Worm (Caenorhabditis elegans) whole organism, L2 larva: Measurements from ENCODE around the gene srab-21.
"Not testable (repeated sequence)": the region's sequence is repeated elsewhere in the genome, so short reads cannot be mapped to it uniquely, and the experiment has no call there.

Experiments used
- C34F6.9 ChIP-seq: fragments of 150-350 bp; optimal IDR thresholded peaks from 2 replicates; lab custom pipeline; 2014; ENCODE audit warnings: missing biosample characterization, missing genetic modification characterization
- F13H6.1 ChIP-seq: sonication (generic microtip); optimal IDR thresholded peaks from 2 replicates; lab custom pipeline; 2016; ENCODE audit warnings: missing genetic modification characterization, missing compliant biosample characterization
- R02D3.7 ChIP-seq: fragments of 150-350 bp; optimal IDR thresholded peaks from 2 replicates; lab custom pipeline; 2014; ENCODE audit warnings: missing biosample characterization, missing genetic modification characterization
- ZK546.5 ChIP-seq: sonication (generic microtip); optimal IDR thresholded peaks from 2 replicates; lab custom pipeline; 2017; ENCODE audit warnings: missing biosample characterization, missing genetic modification characterization
- aly-2 ChIP-seq: fragments of 150-350 bp; optimal IDR thresholded peaks from 2 replicates; lab custom pipeline; 2014; ENCODE audit warnings: missing biosample characterization, missing genetic modification characterization
- ama-1 ChIP-seq: fragments of 150-350 bp; optimal IDR thresholded peaks from 2 replicates; lab custom pipeline; 2018; ENCODE audit warnings: inconsistent platforms
- blmp-1 ChIP-seq: sonication (generic microtip); optimal IDR thresholded peaks from 2 replicates; lab custom pipeline; 2017; ENCODE audit warnings: missing genetic modification characterization, mild to moderate bottlenecking, missing compliant biosample characterization, antibody characterized with exemption, moderate library complexity; ENCODE audit not compliant: insufficient read depth
- ceh-16 ChIP-seq: fragments of 150-350 bp; optimal IDR thresholded peaks from 2 replicates; lab custom pipeline; 2014; ENCODE audit warnings: missing biosample characterization, missing genetic modification characterization
- ceh-82 ChIP-seq: fragments of 150-350 bp; optimal IDR thresholded peaks from 2 replicates; lab custom pipeline; 2014; ENCODE audit warnings: missing biosample characterization, missing genetic modification characterization
- crh-2 ChIP-seq: sonication (generic microtip); optimal IDR thresholded peaks from 2 replicates; lab custom pipeline; 2017; ENCODE audit warnings: missing biosample characterization, missing genetic modification characterization
- dmd-4 ChIP-seq: sonication (generic microtip); optimal IDR thresholded peaks from 2 replicates; lab custom pipeline; 2017; ENCODE audit warnings: missing biosample characterization, missing genetic modification characterization
- egl-27 ChIP-seq: sonication (generic microtip); optimal IDR thresholded peaks from 3 replicates; lab custom pipeline; 2017; ENCODE audit warnings: missing biosample characterization, missing genetic modification reagents, missing genetic modification characterization
- elt-3 ChIP-seq: sonication (generic microtip); optimal IDR thresholded peaks from 2 replicates; lab custom pipeline; 2017; ENCODE audit warnings: missing biosample characterization, missing genetic modification characterization
- fos-1 ChIP-seq: fragments of 150-350 bp; optimal IDR thresholded peaks from 2 replicates; lab custom pipeline; 2014; ENCODE audit warnings: missing biosample characterization, missing genetic modification characterization
- gmeb-1 ChIP-seq: fragments of 150-350 bp; optimal IDR thresholded peaks from 2 replicates; lab custom pipeline; 2014; ENCODE audit warnings: missing biosample characterization, missing genetic modification characterization
- lin-39 ChIP-seq: fragments of 150-350 bp; optimal IDR thresholded peaks from 2 replicates; lab custom pipeline; 2014; ENCODE audit warnings: missing biosample characterization, missing genetic modification reagents, missing genetic modification characterization
- lsy-2 ChIP-seq, 2 experiments: fragments of 150-350 bp in 1 of 2; sonication (generic microtip) in 1 of 2; optimal IDR thresholded peaks; 2 replicates each; lab custom pipeline; 2014 to 2017; ENCODE audit warnings: missing biosample characterization in 2 of 2, missing genetic modification characterization in 2 of 2
- mdl-1 ChIP-seq, 2 experiments: fragments of 150-350 bp in 1 of 2; sonication (generic microtip) in 1 of 2; optimal IDR thresholded peaks; 2 replicates each; lab custom pipeline; 2017; ENCODE audit warnings: missing biosample characterization in 2 of 2, missing genetic modification characterization in 2 of 2
- nhr-10 ChIP-seq: sonication (generic microtip); optimal IDR thresholded peaks from 2 replicates; lab custom pipeline; 2017; ENCODE audit warnings: missing biosample characterization, missing genetic modification characterization
- nhr-11 ChIP-seq: fragments of 150-350 bp; optimal IDR thresholded peaks from 2 replicates; lab custom pipeline; 2014; ENCODE audit warnings: missing biosample characterization, missing genetic modification characterization
- nhr-12 ChIP-seq: fragments of 150-350 bp; optimal IDR thresholded peaks from 2 replicates; lab custom pipeline; 2014; ENCODE audit warnings: missing biosample characterization, missing genetic modification characterization
- nhr-129 ChIP-seq: fragments of 150-350 bp; optimal IDR thresholded peaks from 2 replicates; lab custom pipeline; 2014; ENCODE audit warnings: missing biosample characterization, missing genetic modification characterization
- nhr-21 ChIP-seq: fragments of 150-350 bp; optimal IDR thresholded peaks from 2 replicates; lab custom pipeline; 2014; ENCODE audit warnings: missing biosample characterization, missing genetic modification characterization
- nhr-23 ChIP-seq: fragments of 150-350 bp; optimal IDR thresholded peaks from 2 replicates; lab custom pipeline; 2014; ENCODE audit warnings: missing biosample characterization, missing genetic modification reagents, missing genetic modification characterization
- nhr-237 ChIP-seq: fragments of 150-350 bp; optimal IDR thresholded peaks from 2 replicates; lab custom pipeline; 2014; ENCODE audit warnings: missing biosample characterization, missing genetic modification characterization
- nhr-25 ChIP-seq: fragments of 150-350 bp; sonication (generic microtip); optimal IDR thresholded peaks from 3 replicates; lab custom pipeline; 2014; ENCODE audit warnings: missing biosample characterization, missing genetic modification characterization
- nhr-6 ChIP-seq: fragments of 150-350 bp; optimal IDR thresholded peaks from 2 replicates; lab custom pipeline; 2014; ENCODE audit warnings: missing biosample characterization, missing genetic modification characterization
- nhr-77 ChIP-seq: fragments of 150-350 bp; optimal IDR thresholded peaks from 2 replicates; lab custom pipeline; 2014; ENCODE audit warnings: missing biosample characterization, missing genetic modification characterization
- sem-4 ChIP-seq: fragments of 150-350 bp; optimal IDR thresholded peaks from 2 replicates; lab custom pipeline; 2014; ENCODE audit warnings: missing biosample characterization, missing genetic modification reagents, missing genetic modification characterization
- sma-3 ChIP-seq: sonication (generic microtip); optimal IDR thresholded peaks from 2 replicates; lab custom pipeline; 2016; ENCODE audit warnings: missing genetic modification reagents, missing genetic modification characterization, missing compliant biosample characterization
- sma-9 ChIP-seq, 2 experiments: fragments of 150-350 bp in 1 of 2; sonication (generic microtip) in 1 of 2; optimal IDR thresholded peaks; 2 replicates each; lab custom pipeline; 2014 to 2016; ENCODE audit warnings: missing genetic modification characterization in 2 of 2, mild to moderate bottlenecking in 1 of 2, missing biosample characterization in 1 of 2, missing compliant biosample characterization in 1 of 2, missing genetic modification reagents in 1 of 2, moderate library complexity in 1 of 2
- unc-39 ChIP-seq: fragments of 150-350 bp; optimal IDR thresholded peaks from 2 replicates; lab custom pipeline; 2014; ENCODE audit warnings: missing biosample characterization, missing genetic modification characterization
- unc-55 ChIP-seq: fragments of 150-350 bp; sonication (generic microtip); optimal IDR thresholded peaks from 3 replicates; lab custom pipeline; 2014; ENCODE audit warnings: missing biosample characterization, missing genetic modification reagents, missing genetic modification characterization
- unc-62 ChIP-seq: fragments of 150-350 bp; optimal IDR thresholded peaks from 2 replicates; lab custom pipeline; 2014; ENCODE audit warnings: missing biosample characterization, missing genetic modification reagents, missing genetic modification characterization
- zag-1 ChIP-seq: fragments of 150-350 bp; optimal IDR thresholded peaks from 2 replicates; lab custom pipeline; 2014; ENCODE audit warnings: missing biosample characterization, missing genetic modification characterization
- ztf-1 ChIP-seq: fragments of 200-800 bp; sonication (Bioruptor generic); conservative IDR thresholded peaks from 2 replicates; pipeline ENCODE4 v1.3.6; 2022; ENCODE audit warnings: missing genetic modification characterization, missing compliant biosample characterization
- ztf-4 ChIP-seq: fragments of 150-350 bp; optimal IDR thresholded peaks from 2 replicates; lab custom pipeline; 2014; ENCODE audit warnings: missing biosample characterization, missing genetic modification characterization

Gene srab-21

DNA sequence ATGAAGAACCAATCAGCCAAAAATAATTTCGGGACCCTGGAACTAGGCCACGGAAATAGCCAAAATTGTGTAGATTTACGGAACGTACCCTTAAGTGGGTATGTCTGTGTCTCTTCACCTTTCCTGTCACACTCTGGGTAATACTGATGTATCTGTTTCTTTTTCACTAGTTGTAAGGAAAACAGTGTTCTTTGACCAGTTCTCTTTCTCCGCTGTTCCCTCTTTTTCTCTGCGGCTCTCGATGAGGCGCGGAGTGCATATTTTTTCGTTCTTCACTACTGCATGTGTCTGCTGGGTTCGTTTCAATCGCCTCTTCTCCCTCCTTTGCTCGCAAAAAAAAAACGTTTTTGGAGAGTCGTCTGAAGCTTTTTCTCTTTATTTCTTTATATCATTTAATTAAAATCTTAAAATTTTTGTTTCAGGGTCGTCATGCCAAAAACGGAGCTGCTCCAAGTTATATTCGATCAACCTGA is 14.1 kb downstream of the srab-21 start, which contains the start of gene arrd-22:
arrd-22 (plus strand) TSS at position 423 of the 473 bp plus-strand sequence.
- TF ChIP-seq nhr-6 (no peak), nhr-23 (no peak), unc-55 (GFP tag; lab: Kevin White, UChicago) (peak; percentile 24), elt-3 (tag; lab: Kevin White, UChicago) (no peak), nhr-21 (no peak), ZK546.5 (tag; lab: Kevin White, UChicago) (no peak), sma-3 (GFP tag; lab: Kevin White, UChicago) (no peak), ztf-4 (no peak), fos-1 (tag; lab: Kevin White, UChicago) (no peak), nhr-12 (tag; lab: Kevin White, UChicago) (no peak), ceh-16 (tag; lab: Kevin White, UChicago) (no peak), mdl-1 (tag; optimal IDR thresholded peaks at IDR 0.05; lab: Kevin White, UChicago) (peak in 1 of 2 experiments; percentile 25), nhr-11 (tag; lab: Kevin White, UChicago) (no peak), unc-39 (tag; lab: Kevin White, UChicago) (no peak), aly-2 (no peak), ztf-1 (no peak), sma-9 (GFP tag; optimal IDR thresholded peaks at IDR 0.05; lab: Kevin White, UChicago) (peak; percentile 95), sma-9 (tag; optimal IDR thresholded peaks at IDR 0.05; lab: Kevin White, UChicago) (no peak), nhr-77 (tag; lab: Kevin White, UChicago) (no peak), sem-4 (tag; lab: Kevin White, UChicago) (no peak), unc-62 (no peak), F13H6.1 (no peak), ceh-82 (tag; lab: Kevin White, UChicago) (no peak), R02D3.7 (tag; lab: Kevin White, UChicago) (no peak), lin-39 (tag; lab: Kevin White, UChicago) (no peak), egl-27 (peak; percentile 8), nhr-129 (tag; lab: Kevin White, UChicago) (no peak)
- TF ChIP-seq, all 48 proteins: peak for 4

DNA sequence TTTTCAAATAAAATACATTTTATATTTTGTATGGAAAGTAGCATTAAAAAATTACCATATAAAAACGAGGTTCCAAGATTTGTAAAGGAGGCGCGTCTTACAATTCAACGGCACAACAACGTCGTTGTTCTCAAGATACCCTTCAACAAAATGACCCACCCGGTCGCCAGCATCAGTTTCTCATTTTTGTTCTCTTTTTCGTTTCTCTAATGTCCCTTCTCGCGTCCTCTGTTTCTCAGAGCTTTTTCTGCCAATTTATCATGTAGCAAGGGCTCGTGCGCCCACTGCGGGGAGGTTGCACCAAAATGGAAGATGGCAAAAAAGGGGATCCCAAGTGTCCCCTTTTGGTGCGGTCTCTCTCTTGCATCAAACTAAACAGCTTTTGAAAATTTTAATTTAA is 14.7 kb downstream of the srab-21 start:
- TF ChIP-seq zag-1 (tag; lab: Kevin White, UChicago), result peak; percentile 33
- TF ChIP-seq nhr-237, result no peak
- TF ChIP-seq ceh-82 (tag; lab: Kevin White, UChicago), result no peak
- TF ChIP-seq sem-4 (tag; lab: Kevin White, UChicago), result no peak
- no peak for TF ChIP-seq aly-2
- TF ChIP-seq ztf-1, result no peak

DNA sequence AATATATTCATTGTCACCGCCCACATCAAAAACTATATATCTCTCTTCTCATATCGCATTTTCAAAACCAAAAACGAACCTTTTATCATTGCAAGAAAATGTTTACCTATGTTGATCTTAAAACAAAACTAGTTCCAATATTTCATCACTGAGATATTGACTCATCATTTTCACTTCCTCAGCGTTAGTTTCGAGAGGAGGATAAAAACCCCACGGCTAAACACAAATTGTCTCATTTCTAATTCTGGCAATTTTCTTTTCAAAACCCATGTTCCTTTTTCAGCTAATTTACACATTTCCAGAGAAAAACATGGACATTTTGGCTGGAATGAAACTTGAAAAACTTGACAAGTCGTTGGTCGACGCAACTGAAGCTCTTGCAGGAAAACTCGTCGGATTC is 15.6 kb downstream of the srab-21 start, which contains the start of gene T20D4.7:
T20D4.7 (plus strand) TSS at position 301 of the 400 bp plus-strand sequence.
- TF ChIP-seq unc-39 (tag; lab: Kevin White, UChicago), result no peak
- TF ChIP-seq nhr-129 (tag; lab: Kevin White, UChicago), result no peak
- no peak for TF ChIP-seq gmeb-1 (tag; lab: Kevin White, UChicago)
- no peak for TF ChIP-seq crh-2 (tag; lab: Kevin White, UChicago)
- no peak for TF ChIP-seq egl-27
- TF ChIP-seq dmd-4 (tag; lab: Kevin White, UChicago), result no peak
- TF ChIP-seq fos-1 (tag; lab: Kevin White, UChicago), result no peak
- no peak for TF ChIP-seq nhr-10 (tag; lab: Kevin White, UChicago)
- no peak for TF ChIP-seq nhr-23
- no peak for TF ChIP-seq ama-1 (lab: Kevin White, UChicago)
- no peak for TF ChIP-seq aly-2
- TF ChIP-seq nhr-21, result no peak
- TF ChIP-seq lin-39 (tag; lab: Kevin White, UChicago), result no peak
- no peak for TF ChIP-seq ZK546.5 (tag; lab: Kevin White, UChicago)
- TF ChIP-seq nhr-11 (tag; lab: Kevin White, UChicago), result no peak

DNA sequence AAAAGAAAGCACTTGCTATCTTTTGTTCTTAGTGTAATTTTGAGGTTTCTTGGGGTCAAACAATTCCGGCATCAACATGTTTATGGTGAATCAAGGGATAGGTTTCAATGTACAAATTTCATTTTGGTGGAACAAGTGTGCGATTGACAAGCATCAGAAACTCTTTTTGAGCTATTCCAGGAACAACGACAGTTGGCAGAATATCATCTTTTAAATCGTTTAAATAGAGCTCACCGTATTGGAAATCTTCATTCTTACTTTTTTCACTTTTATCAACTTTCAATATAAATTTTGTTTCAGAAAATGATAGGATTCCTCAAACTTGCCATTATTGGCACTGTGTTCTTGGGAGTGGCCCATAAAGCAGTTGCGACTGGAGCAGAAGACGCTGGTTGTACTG is 24.3 kb downstream of the srab-21 start, which contains the start of gene T20D4.10:
T20D4.10 (plus strand) TSS at position 301 of the 400 bp plus-strand sequence.
- TF ChIP-seq sma-3 (GFP tag; lab: Kevin White, UChicago); unc-62; nhr-23: not testable (repeated sequence)

DNA sequence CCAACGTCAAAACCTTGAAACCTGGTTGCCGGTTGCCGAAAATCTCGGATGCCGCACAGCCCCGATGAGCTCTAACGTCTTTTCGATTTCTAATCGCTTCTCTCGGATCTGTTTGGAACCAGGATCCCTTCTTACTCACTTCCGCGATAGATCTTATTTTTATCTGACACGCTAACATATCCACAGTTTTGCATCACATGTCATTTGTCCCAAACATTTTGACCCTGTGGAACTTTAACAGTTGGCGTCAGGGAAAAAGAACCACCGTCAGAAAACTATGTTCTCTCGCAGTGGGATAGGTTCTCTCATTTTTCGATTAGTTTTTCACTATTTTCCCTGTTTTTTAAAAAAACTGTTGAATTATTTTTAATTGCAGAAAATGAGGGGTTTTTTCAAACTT is 25.9 kb downstream of the srab-21 start, which contains the start of gene T20D4.11:
T20D4.11 (plus strand) TSS at position 377 of the 400 bp plus-strand sequence.
- TF ChIP-seq sma-9 (GFP tag; optimal IDR thresholded peaks at IDR 0.05; lab: Kevin White, UChicago) (peak; percentile 77), sma-9 (tag; optimal IDR thresholded peaks at IDR 0.05; lab: Kevin White, UChicago) (no peak), F13H6.1 (no peak), lsy-2 (tag; optimal IDR thresholded peaks at IDR 0.05; lab: Kevin White, UChicago) (peak in 1 of 2 experiments; percentile 32), nhr-25 (no peak), blmp-1 (tag; lab: Kevin White, UChicago) (no peak), C34F6.9 (peak; percentile 0)
